Worm (Caenorhabditis elegans): ENCODE measurements around the gene ubc-8.
"Not testable (repeated sequence)": the region's sequence is repeated elsewhere in the genome, so short reads cannot be mapped to it uniquely, and the experiment has no call there.

DNA sequence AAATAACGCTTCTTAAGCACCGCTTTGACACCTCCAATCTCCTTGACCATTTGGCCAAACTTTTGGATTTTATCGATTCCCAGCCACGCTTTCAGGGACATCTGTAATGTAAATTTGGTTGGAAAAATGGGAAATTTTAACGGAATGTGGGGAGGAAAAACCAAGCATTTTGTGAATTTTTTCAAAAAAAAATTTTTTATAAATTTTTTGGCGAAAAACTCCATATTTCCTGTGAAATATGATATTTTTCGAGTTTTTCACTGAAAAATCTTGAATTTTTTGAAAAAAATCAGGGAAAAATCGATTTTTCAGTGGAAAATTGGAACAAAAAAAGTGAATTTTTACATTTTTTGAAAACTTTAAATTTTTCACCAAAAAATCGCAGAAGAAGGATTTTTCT, 12.7 kb upstream of the ubc-8 start, which contains the start of gene ndua-12:
- not testable (repeated sequence) for TF ChIP-seq him-1, dao-5, W03F9.2 (tag; optimal IDR thresholded peaks at IDR 0.05)
